Worm (Caenorhabditis elegans) whole organism, L3 larva: ENCODE data around the gene atln-1.
A peak's percentile ranks its signal among the peaks of the same experiment; 100 is the strongest.

ENCODE experiments used
- R02D3.7 ChIP-seq: fragments of 150-350 bp; optimal IDR thresholded peaks from 2 replicates; lab custom pipeline; 2014; ENCODE audit warnings: missing biosample characterization, missing genetic modification characterization
- ZK546.5 ChIP-seq: sonication (generic microtip); optimal IDR thresholded peaks from 2 replicates; lab custom pipeline; 2017; ENCODE audit warnings: missing biosample characterization, missing genetic modification characterization
- ceh-16 ChIP-seq: sonication (generic microtip); optimal IDR thresholded peaks from 2 replicates; lab custom pipeline; 2017; ENCODE audit warnings: missing biosample characterization, missing genetic modification characterization
- ceh-28 ChIP-seq: fragments of 150-350 bp; optimal IDR thresholded peaks from 2 replicates; lab custom pipeline; 2014; ENCODE audit warnings: missing biosample characterization, missing genetic modification reagents, missing genetic modification characterization
- ceh-82 ChIP-seq: fragments of 150-350 bp; optimal IDR thresholded peaks from 2 replicates; lab custom pipeline; 2014; ENCODE audit warnings: missing biosample characterization, missing genetic modification characterization
- ceh-9 ChIP-seq: sonication (generic microtip); optimal IDR thresholded peaks from 2 replicates; lab custom pipeline; 2018; ENCODE audit warnings: missing biosample characterization, missing genetic modification characterization
- daf-12 ChIP-seq: fragments of 150-350 bp; optimal IDR thresholded peaks from 2 replicates; lab custom pipeline; 2014; ENCODE audit warnings: missing biosample characterization, missing genetic modification reagents, missing genetic modification characterization
- egl-27 ChIP-seq: sonication (generic microtip); optimal IDR thresholded peaks from 4 replicates; lab custom pipeline; 2017; ENCODE audit warnings: missing biosample characterization, missing genetic modification reagents, missing genetic modification characterization
- egl-5 ChIP-seq: fragments of 150-350 bp; optimal IDR thresholded peaks from 2 replicates; lab custom pipeline; 2017; ENCODE audit warnings: missing biosample characterization, missing genetic modification reagents, missing genetic modification characterization, inconsistent platforms
- elt-1 ChIP-seq: fragments of 150-350 bp; optimal IDR thresholded peaks from 2 replicates; lab custom pipeline; 2014; ENCODE audit warnings: missing biosample characterization, missing genetic modification characterization
- elt-2 ChIP-seq: sonication (generic microtip); optimal IDR thresholded peaks from 2 replicates; lab custom pipeline; 2016; ENCODE audit warnings: missing genetic modification reagents, mild to moderate bottlenecking, missing genetic modification characterization, missing compliant biosample characterization
- eor-1 ChIP-seq, 2 experiments: fragments of 150-350 bp; optimal IDR thresholded peaks; 2 replicates each; lab custom pipeline; 2014 to 2018; ENCODE audit warnings: missing biosample characterization in 2 of 2, missing genetic modification characterization in 2 of 2
- fkh-2 ChIP-seq: fragments of 150-350 bp; optimal IDR thresholded peaks from 2 replicates; lab custom pipeline; 2014; ENCODE audit warnings: missing biosample characterization, missing genetic modification reagents, missing genetic modification characterization
- fos-1 ChIP-seq: fragments of 150-350 bp; optimal IDR thresholded peaks from 2 replicates; lab custom pipeline; 2014; ENCODE audit warnings: missing biosample characterization, missing genetic modification characterization
- hmg-11 ChIP-seq: sonication (generic microtip); optimal IDR thresholded peaks from 2 replicates; lab custom pipeline; 2016; ENCODE audit warnings: missing genetic modification characterization, missing compliant biosample characterization
- jun-1 ChIP-seq: fragments of 150-350 bp; optimal IDR thresholded peaks from 2 replicates; lab custom pipeline; 2014; ENCODE audit warnings: missing biosample characterization, missing genetic modification reagents, missing genetic modification characterization
- mdl-1 ChIP-seq: fragments of 150-350 bp; optimal IDR thresholded peaks from 2 replicates; lab custom pipeline; 2014; ENCODE audit warnings: missing biosample characterization, missing genetic modification characterization
- nfya-1 ChIP-seq: sonication (generic microtip); optimal IDR thresholded peaks from 2 replicates; lab custom pipeline; 2017; ENCODE audit warnings: missing genetic modification characterization, mild to moderate bottlenecking, missing compliant biosample characterization, antibody characterized with exemption, moderate library complexity; ENCODE audit not compliant: insufficient read depth
- nhr-11 ChIP-seq: fragments of 150-350 bp; optimal IDR thresholded peaks from 2 replicates; lab custom pipeline; 2014; ENCODE audit warnings: missing biosample characterization, missing genetic modification characterization
- nhr-12 ChIP-seq: fragments of 150-350 bp; optimal IDR thresholded peaks from 2 replicates; lab custom pipeline; 2014; ENCODE audit warnings: missing biosample characterization, missing genetic modification characterization
- nhr-237 ChIP-seq: fragments of 150-350 bp; optimal IDR thresholded peaks from 2 replicates; lab custom pipeline; 2014; ENCODE audit warnings: missing biosample characterization, missing genetic modification characterization
- nhr-25 ChIP-seq: sonication (generic microtip); optimal IDR thresholded peaks from 2 replicates; lab custom pipeline; 2017; ENCODE audit warnings: missing biosample characterization, missing genetic modification characterization
- nhr-43 ChIP-seq: sonication (generic microtip); optimal IDR thresholded peaks from 2 replicates; lab custom pipeline; 2016; ENCODE audit warnings: mild to moderate bottlenecking, missing genetic modification characterization, missing compliant biosample characterization; ENCODE audit not compliant: poor library complexity, severe bottlenecking
- nhr-67 ChIP-seq: fragments of 150-350 bp; optimal IDR thresholded peaks from 2 replicates; lab custom pipeline; 2014; ENCODE audit warnings: missing biosample characterization, missing genetic modification characterization
- nhr-77 ChIP-seq: fragments of 150-350 bp; optimal IDR thresholded peaks from 2 replicates; lab custom pipeline; 2014; ENCODE audit warnings: missing biosample characterization, missing genetic modification characterization
- pha-4 ChIP-seq: fragments of 150-350 bp; optimal IDR thresholded peaks from 2 replicates; lab custom pipeline; 2014; ENCODE audit warnings: missing biosample characterization, missing genetic modification reagents, missing genetic modification characterization
- pqm-1 ChIP-seq: fragments of 150-350 bp; optimal IDR thresholded peaks from 2 replicates; lab custom pipeline; 2017; ENCODE audit warnings: missing biosample characterization, missing genetic modification characterization, inconsistent platforms
- sea-2 ChIP-seq: fragments of 150-350 bp; sonication (generic microtip); optimal IDR thresholded peaks from 4 replicates; lab custom pipeline; 2014; ENCODE audit warnings: missing biosample characterization, missing genetic modification reagents, missing genetic modification characterization
- snpc-4 ChIP-seq: fragments of 150-350 bp; optimal IDR thresholded peaks from 2 replicates; lab custom pipeline; 2014; ENCODE audit warnings: missing biosample characterization, missing genetic modification characterization
- tbx-2 ChIP-seq: sonication (generic microtip); optimal IDR thresholded peaks from 2 replicates; lab custom pipeline; 2016; ENCODE audit warnings: mild to moderate bottlenecking, missing genetic modification characterization, missing compliant biosample characterization
- unc-62 ChIP-seq: fragments of 150-350 bp; sonication (generic microtip); optimal IDR thresholded peaks from 4 replicates; lab custom pipeline; 2014; ENCODE audit warnings: missing biosample characterization, missing genetic modification reagents, missing genetic modification characterization
- zag-1 ChIP-seq: fragments of 150-350 bp; optimal IDR thresholded peaks from 2 replicates; lab custom pipeline; 2014; ENCODE audit warnings: missing biosample characterization, missing genetic modification characterization
- ztf-11 ChIP-seq: fragments of 150-350 bp; optimal IDR thresholded peaks from 2 replicates; lab custom pipeline; 2014; ENCODE audit warnings: missing biosample characterization, missing genetic modification characterization
- ztf-4 ChIP-seq: fragments of 150-350 bp; optimal IDR thresholded peaks from 2 replicates; lab custom pipeline; 2014; ENCODE audit warnings: missing biosample characterization, missing genetic modification characterization

atln-1 gene

ce11 chrIV:2834516-2834915 lies 46.0 kb downstream of the atln-1 start, which contains the start of gene pudl-2:
Gene pudl-2, plus strand, starts transcription at chrIV:2834816.
- TF ChIP-seq eor-1 (tag; optimal IDR thresholded peaks at IDR 0.05; lab: Kevin White, UChicago) (no peak), elt-1 (tag; lab: Kevin White, UChicago) (no peak), daf-12 (no peak), elt-2 (no peak), fkh-2 (tag; lab: Kevin White, UChicago) (no peak), tbx-2 (tag; lab: Kevin White, UChicago) (no peak), unc-62 (no peak), pha-4 (tag; lab: Kevin White, UChicago) (no peak), ceh-82 (tag; lab: Kevin White, UChicago) (no peak), nhr-77 (tag; lab: Kevin White, UChicago) (no peak), ceh-9 (tag; lab: Kevin White, UChicago) (no peak), R02D3.7 (tag; lab: Kevin White, UChicago) (no peak), nhr-43 (no peak), fos-1 (no peak), jun-1 (tag; lab: Kevin White, UChicago) (no peak), ceh-16 (tag; lab: Kevin White, UChicago) (no peak), nhr-11 (no peak), ceh-28 (tag; lab: Kevin White, UChicago) (no peak)

- TF ChIP-seq hmg-11 (tag; lab: Kevin White, UChicago) (no peak), mdl-1 (tag; lab: Kevin White, UChicago) (no peak), ztf-11 (tag; lab: Kevin White, UChicago) (no peak), nhr-43 (no peak), nhr-67 (tag; lab: Kevin White, UChicago) (no peak), egl-5 (no peak), fos-1 (no peak), nhr-25 (tag; lab: Kevin White, UChicago) (no peak), ceh-16 (tag; lab: Kevin White, UChicago) (no peak), egl-27 (tag; lab: Kevin White, UChicago) (no peak), snpc-4 (tag; lab: Kevin White, UChicago) (no peak), jun-1 (tag; lab: Kevin White, UChicago) (no peak), unc-62 (no peak), nhr-12 (no peak), sea-2 (GFP tag; lab: Kevin White, UChicago) (no peak), elt-1 (tag; lab: Kevin White, UChicago) (no peak), ZK546.5 (tag; lab: Kevin White, UChicago) (no peak), nfya-1 (tag; lab: Kevin White, UChicago) (no peak), elt-2 (no peak)
Measured at ce11 chrIV:2835364-2835763, 46.9 kb downstream of the atln-1 start, which contains the start of gene clec-82. Gene clec-82, plus strand, starts transcription at chrIV:2835664.

ce11 chrIV:2838308-2838707 lies 49.8 kb downstream of the atln-1 start, which contains the start of gene Y54G2A.7:
Gene Y54G2A.7, plus strand, starts transcription at chrIV:2838608.
- no peak for TF ChIP-seq zag-1 (tag; lab: Kevin White, UChicago)
- peak; percentile 19 for TF ChIP-seq elt-2
- no peak for TF ChIP-seq daf-12
- TF ChIP-seq, all 47 proteins: peak for 1

- TF ChIP-seq pqm-1: peak; percentile 27
- TF ChIP-seq elt-2: peak; percentile 55
- no peak for TF ChIP-seq nhr-237 (tag; lab: Kevin White, UChicago)
- peak; percentile 28 for TF ChIP-seq pha-4 (tag; lab: Kevin White, UChicago)
- TF ChIP-seq, all 47 proteins: peak for 3
Measured at ce11 chrIV:2841260-2841659, 52.8 kb downstream of the atln-1 start, which contains the start of gene clec-83. Gene clec-83, minus strand, starts transcription at chrIV:2841472.

ce11 chrIV:2842162-2842561 lies 53.7 kb downstream of the atln-1 start, which contains the start of gene clec-84:
Gene clec-84, plus strand, starts transcription at chrIV:2842462.
- no peak for TF ChIP-seq nhr-43
- TF ChIP-seq elt-2: peak; percentile 2

- no peak for TF ChIP-seq ztf-4 (tag; lab: Kevin White, UChicago)
- no peak for TF ChIP-seq mdl-1 (tag; lab: Kevin White, UChicago)
- no peak for TF ChIP-seq jun-1 (tag; lab: Kevin White, UChicago)
- no peak for TF ChIP-seq egl-5
- TF ChIP-seq sea-2 (GFP tag; lab: Kevin White, UChicago): no peak
Measured at ce11 chrIV:2843882-2844281, 55.4 kb downstream of the atln-1 start, which contains the start of gene Y54G2A.15. Gene Y54G2A.15, minus strand, starts transcription at chrIV:2843982.
